Fruit fly (Drosophila melanogaster): ENCODE data around the gene CG4332.

- TF ChIP-seq EcR (GFP tag; optimal IDR thresholded peaks at IDR 0.05) (no peak), fd96Ca (GFP tag; IDR thresholded peaks at IDR 0.05) (no peak), Ets98B (GFP tag; IDR thresholded peaks at IDR 0.05) (no peak), CG12605 (GFP tag; IDR thresholded peaks at IDR 0.05) (peak; percentile 15; the same call in 1 of the 2 replicates), CG8159 (tag; optimal IDR thresholded peaks at IDR 0.05) (peak; percentile 74), gl (tag; optimal IDR thresholded peaks at IDR 0.05) (no peak), CG14655 (GFP tag; optimal IDR thresholded peaks at IDR 0.05) (peak; percentile 84), CG8301 (tag; optimal IDR thresholded peaks at IDR 0.05) (peak; percentile 75), D1 (tag; optimal IDR thresholded peaks at IDR 0.05) (peak; percentile 18), rn (GFP tag; IDR thresholded peaks at IDR 0.05) (no peak), Pif1B (GFP tag; optimal IDR thresholded peaks at IDR 0.05) (peak; percentile 45)
These were observed 24.5 kb upstream of the CG4332 start for dm6 chrX:13130175-13130822.
